Fruit fly (Drosophila melanogaster): ENCODE data around the gene CG15599.
A peak's percentile ranks its signal among the peaks of the same experiment; 100 is the strongest.

CG15599 gene

DNA sequence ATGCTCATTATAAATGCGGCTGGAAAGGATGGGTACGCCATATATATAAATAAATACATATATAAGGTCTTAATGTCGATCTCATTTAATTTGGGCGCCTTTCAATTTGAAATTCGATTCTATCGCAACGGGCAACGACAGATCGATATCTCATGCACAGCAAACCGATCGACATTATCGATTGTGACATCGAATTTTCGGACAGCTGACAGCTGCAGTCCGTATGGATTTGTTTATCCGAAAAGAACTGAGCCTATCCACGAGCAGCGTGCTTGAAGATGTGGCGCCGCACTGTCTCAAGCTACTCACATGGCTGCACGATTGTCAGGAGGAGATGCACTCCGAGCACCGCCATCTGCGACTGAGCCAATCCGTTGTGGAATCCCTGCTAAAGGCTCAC, 43.3 kb upstream of the CG15599 start, which contains the start of gene CG8191 (continued):
- TF ChIP-seq Scr (GFP tag; IDR thresholded peaks at IDR 0.05; ENCODE audit: partially characterized antibody), result peak; percentile 66
- no peak for TF ChIP-seq CG4820 (GFP tag; optimal IDR thresholded peaks at IDR 0.05)
- TF ChIP-seq Doc3 (GFP tag; IDR thresholded peaks at IDR 0.05; ENCODE audit: partially characterized antibody), result peak; percentile 72
- no peak for TF ChIP-seq gsb (GFP tag; IDR thresholded peaks at IDR 0.05)
- TF ChIP-seq CG34224 (GFP tag; IDR thresholded peaks at IDR 0.05; ENCODE audit: partially characterized antibody), result peak; percentile 80
- TF ChIP-seq HLH54F (GFP tag; optimal IDR thresholded peaks at IDR 0.05), result no peak
- no peak for TF ChIP-seq vfl (GFP tag; optimal IDR thresholded peaks at IDR 0.05)
- no peak for TF ChIP-seq bowl (GFP tag; IDR thresholded peaks at IDR 0.05)
- TF ChIP-seq amos (GFP tag; IDR thresholded peaks at IDR 0.05; ENCODE audit: partially characterized antibody), result peak; percentile 72
- no peak for TF ChIP-seq CG7745 (tag; optimal IDR thresholded peaks at IDR 0.05)
- peak; percentile 87 for TF ChIP-seq E2f2 (GFP tag; IDR thresholded peaks at IDR 0.05)
- no peak for TF ChIP-seq B-H2 (GFP tag; optimal IDR thresholded peaks at IDR 0.05)
- TF ChIP-seq BEAF-32 (GFP tag; optimal IDR thresholded peaks at IDR 0.05), result peak; percentile 68
- peak; percentile 84 for TF ChIP-seq bbx (GFP tag; IDR thresholded peaks at IDR 0.05; ENCODE audit: partially characterized antibody)
- TF ChIP-seq pzg (GFP tag; optimal IDR thresholded peaks at IDR 0.05), result peak; percentile 44
- TF ChIP-seq tap (tag; optimal IDR thresholded peaks at IDR 0.05), result no peak
- TF ChIP-seq chinmo (GFP tag; IDR thresholded peaks at IDR 0.05; ENCODE audit: partially characterized antibody), result peak; percentile 90; the same call in 3 of the 4 replicates
- peak; percentile 44 for TF ChIP-seq Med (GFP tag)
- TF ChIP-seq stc (GFP tag; IDR thresholded peaks at IDR 0.05), result no peak
- TF ChIP-seq CG3995 (GFP tag; optimal IDR thresholded peaks at IDR 0.05), result peak; percentile 88
- TF ChIP-seq Ada2b (GFP tag; IDR thresholded peaks at IDR 0.05), result no peak
- peak; percentile 23 for TF ChIP-seq YL-1 (GFP tag; optimal IDR thresholded peaks at IDR 0.05)
- no peak for TF ChIP-seq CG43689 (GFP tag; IDR thresholded peaks at IDR 0.05)
- TF ChIP-seq Mrtf (GFP tag; IDR thresholded peaks at IDR 0.05), result no peak
- TF ChIP-seq Ets97D (GFP tag; optimal IDR thresholded peaks at IDR 0.05), result no peak
- peak in 1 of 2 experiments; percentile 82 for TF ChIP-seq crp (GFP tag; optimal IDR thresholded peaks at IDR 0.05)
- TF ChIP-seq CG7963 (GFP tag; IDR thresholded peaks at IDR 0.05; ENCODE audit: partially characterized antibody), result peak; percentile 61; the same call in 1 of the 3 replicates
- TF ChIP-seq CG14860 (GFP tag; IDR thresholded peaks at IDR 0.05; ENCODE audit: partially characterized antibody), result peak; percentile 38; the same call in 2 of the 3 replicates
- peak; percentile 85 for TF ChIP-seq Dp (GFP tag; optimal IDR thresholded peaks at IDR 0.05)
- TF ChIP-seq CG13287 (GFP tag; IDR thresholded peaks at IDR 0.05; ENCODE audit: partially characterized antibody), result peak; percentile 77
- TF ChIP-seq Mes4 (GFP tag; optimal IDR thresholded peaks at IDR 0.05), result no peak
- no peak for TF ChIP-seq lmd (GFP tag; IDR thresholded peaks at IDR 0.05)
- peak; percentile 71 for TF ChIP-seq unc-4 (GFP tag; IDR thresholded peaks at IDR 0.05; ENCODE audit: partially characterized antibody)
- TF ChIP-seq tna (GFP tag; IDR thresholded peaks at IDR 0.05; ENCODE audit: partially characterized antibody), result peak; percentile 84
- no peak for TF ChIP-seq Nf-YA (GFP tag; IDR thresholded peaks at IDR 0.05)
- TF ChIP-seq Dll (GFP tag; IDR thresholded peaks at IDR 0.05; ENCODE audit: partially characterized antibody), result peak; percentile 74; the same call in 3 of the 4 replicates
- no peak for TF ChIP-seq ara (GFP tag; IDR thresholded peaks at IDR 0.05)
- TF ChIP-seq hb (GFP tag; IDR thresholded peaks at IDR 0.05; ENCODE audit: partially characterized antibody), result peak; percentile 59; the same call in 1 of the 3 replicates

DNA sequence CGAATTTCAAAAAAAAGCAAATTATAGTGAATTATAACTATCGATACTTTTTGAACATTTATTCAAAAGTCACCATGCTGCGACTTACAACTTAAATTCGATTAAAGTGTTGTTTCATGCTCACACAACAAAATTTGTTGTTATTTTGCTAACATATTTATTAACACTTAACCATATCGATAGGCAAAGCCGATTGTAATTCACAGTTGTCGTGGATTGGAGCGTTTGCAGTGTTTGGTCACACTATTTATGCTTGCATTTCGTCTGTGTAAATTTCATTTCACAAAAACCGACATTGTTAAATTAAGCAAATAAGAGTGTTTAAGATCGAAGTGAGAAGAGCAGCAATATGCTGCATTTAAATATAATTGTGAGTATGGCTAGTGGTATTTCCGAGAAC, 23.8 kb upstream of the CG15599 start, which contains the start of gene HUWE1:
Gene HUWE1 (plus strand): TSS at position 220 of the 400 bp plus-strand sequence.
- TF ChIP-seq Ada2b (GFP tag; IDR thresholded peaks at IDR 0.05) (no peak), Hr3 (GFP tag; optimal IDR thresholded peaks at IDR 0.05) (no peak), CG1647 (GFP tag; optimal IDR thresholded peaks at IDR 0.05) (peak; percentile 12), Med (GFP tag) (peak; percentile 87), h (optimal IDR thresholded peaks at IDR 0.05) (no peak), CG4707 (GFP tag; optimal IDR thresholded peaks at IDR 0.05) (no peak), Myb (GFP tag; optimal IDR thresholded peaks at IDR 0.05) (peak; percentile 61), CG2712 (tag; optimal IDR thresholded peaks at IDR 0.05) (peak; percentile 75), Atf6 (GFP tag; IDR thresholded peaks at IDR 0.05) (no peak), lola (GFP tag; optimal IDR thresholded peaks at IDR 0.05) (no peak), CG14710 (tag; optimal IDR thresholded peaks at IDR 0.05) (peak; percentile 93), CG11560 (tag; IDR thresholded peaks at IDR 0.05) (peak; percentile 49; the same call in 1 of the 3 replicates), mld (GFP tag; IDR thresholded peaks at IDR 0.05; ENCODE audit: partially characterized antibody) (peak; percentile 66; the same call in 2 of the 3 replicates), ATbp (GFP tag; optimal IDR thresholded peaks at IDR 0.05) (no peak), CG2116 (GFP tag; optimal IDR thresholded peaks at IDR 0.05) (peak; percentile 85)

All from whole organism, embryonic.